Fruit fly (Drosophila melanogaster): ENCODE data around the gene kuk.

- TF ChIP-seq CTCF (optimal IDR thresholded peaks at IDR 0.05) (peak in 1 of 2 experiments; percentile 17), CG8478 (optimal IDR thresholded peaks at IDR 0.05) (no peak)
These were observed 39.8 kb upstream of the kuk start, which contains the start of the genes CG18213 and Trm7-32 for dm6 chr3R:17039993-17040807.
